Worm (Caenorhabditis elegans): ENCODE results near the gene F53E4.2.

DNA sequence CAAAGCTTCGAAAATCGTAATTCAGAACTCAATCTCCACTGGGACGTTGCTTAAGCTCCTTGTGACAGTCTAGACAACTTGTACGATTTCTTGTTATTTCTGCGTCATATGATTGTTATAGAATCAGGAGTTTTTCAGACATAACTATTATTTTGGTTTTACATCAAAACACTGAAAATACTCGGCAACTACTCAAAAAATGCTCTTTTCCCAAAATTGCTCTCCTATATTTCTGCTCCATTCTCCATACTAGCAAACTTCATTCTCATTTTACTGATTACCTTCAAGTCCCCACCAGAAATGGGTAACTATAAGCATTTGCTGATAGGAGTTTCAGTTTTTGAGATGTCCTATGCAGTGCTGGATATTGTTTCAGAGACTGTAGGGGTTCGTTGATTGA lies 32.7 kb upstream of the F53E4.2 start, which contains the start of gene C55A1.1:
- no peak for TF ChIP-seq lin-40 (tag; optimal IDR thresholded peaks at IDR 0.05)
- TF ChIP-seq ccch-3 (GFP tag; optimal IDR thresholded peaks at IDR 0.05), result no peak
- TF ChIP-seq F23B12.7 (tag; optimal IDR thresholded peaks at IDR 0.05; ENCODE audit: insufficient read depth), result no peak
- no peak for TF ChIP-seq ama-1 (optimal IDR thresholded peaks at IDR 0.05)
- TF ChIP-seq ama-1 (GFP tag; optimal IDR thresholded peaks at IDR 0.05), result no peak
- no peak for TF ChIP-seq hmg-1.2 (GFP tag; IDR thresholded peaks at IDR 0.05)
